Fruit fly (Drosophila melanogaster): ENCODE results near the gene CG8838.

CG8838 gene

DNA sequence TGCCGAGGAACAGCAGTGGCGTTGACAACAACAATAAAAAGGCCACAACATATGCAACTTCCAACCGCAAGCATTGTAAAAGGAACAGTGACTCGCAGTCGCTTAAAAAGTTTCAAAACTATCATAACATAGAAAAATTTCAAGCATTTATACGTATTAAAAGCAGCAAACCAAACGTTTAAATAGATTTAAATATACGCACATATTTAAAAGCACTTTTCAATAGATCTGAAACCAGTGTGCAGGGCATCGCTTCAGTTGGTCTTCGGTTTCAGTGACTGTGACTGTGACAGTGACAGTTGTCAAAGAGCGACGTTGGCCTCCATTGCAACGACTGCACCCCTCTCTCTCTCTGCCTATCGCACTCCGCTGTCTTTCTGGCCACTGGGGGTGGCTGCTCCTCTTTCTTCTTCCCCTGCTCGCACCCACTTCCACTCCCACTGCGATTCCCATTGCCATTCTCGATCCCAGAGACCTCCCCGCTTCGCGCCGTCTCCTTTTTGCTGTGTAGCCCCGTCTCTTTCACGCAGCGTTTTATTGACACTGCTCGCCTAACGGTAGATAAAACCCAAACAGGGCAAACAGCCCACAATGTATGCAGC, 9.2 kb upstream of the CG8838 start (continued):
- TF ChIP-seq ssp (GFP tag; IDR thresholded peaks at IDR 0.05) (peak; percentile 70), CG11247 (GFP tag; IDR thresholded peaks at IDR 0.05) (peak; percentile 74), CG5953 (GFP tag; IDR thresholded peaks at IDR 0.05) (peak; percentile 83), CG8765 (GFP tag; IDR thresholded peaks at IDR 0.05) (no peak; the same call in 1 of the 2 replicates), CG12299 (tag; optimal IDR thresholded peaks at IDR 0.05) (peak; percentile 14), CG3281 (GFP tag; optimal IDR thresholded peaks at IDR 0.05) (peak; percentile 20), CG18764 (GFP tag; optimal IDR thresholded peaks at IDR 0.05) (peak; percentile 53), CG16813 (GFP tag; IDR thresholded peaks at IDR 0.05; ENCODE audit: partially characterized antibody) (no peak), Sox100B (GFP tag; optimal IDR thresholded peaks at IDR 0.05) (peak; percentile 75), CG8944 (GFP tag; optimal IDR thresholded peaks at IDR 0.05) (peak; percentile 60), ems (GFP tag; optimal IDR thresholded peaks at IDR 0.05) (peak; percentile 71), CG10274 (GFP tag; optimal IDR thresholded peaks at IDR 0.05) (peak; percentile 6), Hand (GFP tag; optimal IDR thresholded peaks at IDR 0.05) (no peak), danr (GFP tag; IDR thresholded peaks at IDR 0.05) (peak; percentile 79), tup (GFP tag; optimal IDR thresholded peaks at IDR 0.05) (no peak), lbe (GFP tag; optimal IDR thresholded peaks at IDR 0.05) (peak; percentile 66), cg (GFP tag; optimal IDR thresholded peaks at IDR 0.05) (no peak), ERR (GFP tag; optimal IDR thresholded peaks at IDR 0.05) (peak; percentile 17), dm (GFP tag; optimal IDR thresholded peaks at IDR 0.05) (peak; percentile 10), wor (GFP tag; IDR thresholded peaks at IDR 0.05) (peak; percentile 84), Max (GFP tag; optimal IDR thresholded peaks at IDR 0.05) (peak; percentile 1), Camta (GFP tag; optimal IDR thresholded peaks at IDR 0.05) (peak; percentile 65), CG8359 (GFP tag; optimal IDR thresholded peaks at IDR 0.05; ENCODE audit: borderline replicate concordance) (peak; percentile 72), pzg (GFP tag; optimal IDR thresholded peaks at IDR 0.05) (no peak), pros (GFP tag; optimal IDR thresholded peaks at IDR 0.05) (no peak), crc (GFP tag; optimal IDR thresholded peaks at IDR 0.05) (peak; percentile 32), sna (GFP tag; IDR thresholded peaks at IDR 0.05; ENCODE audit: partially characterized antibody) (peak; percentile 57; the same call in 1 of the 2 replicates), CG7556 (GFP tag; optimal IDR thresholded peaks at IDR 0.05) (peak; percentile 69), pfk (GFP tag; optimal IDR thresholded peaks at IDR 0.05) (no peak), Oaz (GFP tag; IDR thresholded peaks at IDR 0.05) (peak; percentile 54; the same call in 1 of the 2 replicates), caup (GFP tag; optimal IDR thresholded peaks at IDR 0.05; ENCODE audit: severe bottlenecking) (peak; percentile 12), Dref (GFP tag; IDR thresholded peaks at IDR 0.05) (no peak), en (GFP tag; optimal IDR thresholded peaks at IDR 0.05) (peak; percentile 50), HHEX (GFP tag; optimal IDR thresholded peaks at IDR 0.05) (peak; percentile 61), CG5180 (GFP tag; optimal IDR thresholded peaks at IDR 0.05) (peak; percentile 72), BtbVII (GFP tag; optimal IDR thresholded peaks at IDR 0.05) (peak; percentile 33), onecut (GFP tag; IDR thresholded peaks at IDR 0.05) (peak; percentile 80), CG12104 (GFP tag; optimal IDR thresholded peaks at IDR 0.05) (no peak), sug (tag; optimal IDR thresholded peaks at IDR 0.05) (no peak), schlank (tag; optimal IDR thresholded peaks at IDR 0.05) (no peak), CG8089 (GFP tag; optimal IDR thresholded peaks at IDR 0.05) (peak; percentile 52), Hmr (GFP tag; optimal IDR thresholded peaks at IDR 0.05) (peak; percentile 41), hkb (optimal IDR thresholded peaks at IDR 0.05) (no peak), hkb (GFP tag; IDR thresholded peaks at IDR 0.05) (peak; percentile 91), CG3995 (GFP tag; optimal IDR thresholded peaks at IDR 0.05) (peak; percentile 85), CG8388 (GFP tag; optimal IDR thresholded peaks at IDR 0.05) (peak; percentile 79), CG8281 (tag; optimal IDR thresholded peaks at IDR 0.05) (peak; percentile 41), vnd (GFP tag; IDR thresholded peaks at IDR 0.05; ENCODE audit: partially characterized antibody) (peak; percentile 44; the same call in 2 of the 3 replicates), vvl (GFP tag; IDR thresholded peaks at IDR 0.05) (peak; percentile 97), her (GFP tag; optimal IDR thresholded peaks at IDR 0.05) (peak; percentile 23)

Data from whole organism, embryonic.